Worm (Caenorhabditis elegans) whole organism, mixed stage, embryonic: Measurements from ENCODE around the gene ZC84.1.

Experiments
- elt-3 ChIP-seq: fragments of 150-350 bp; optimal IDR thresholded peaks from 2 replicates; lab custom pipeline; 2014; ENCODE audit warnings: missing biosample characterization, missing genetic modification characterization
- lin-13 ChIP-seq: fragments of 150-350 bp; optimal IDR thresholded peaks from 2 replicates; lab custom pipeline; 2014; ENCODE audit warnings: missing biosample characterization, missing genetic modification characterization
- lsy-2 ChIP-seq: fragments of 150-350 bp; optimal IDR thresholded peaks from 2 replicates; lab custom pipeline; 2014; ENCODE audit warnings: missing biosample characterization, missing genetic modification characterization
- mls-2 ChIP-seq: sonication (generic microtip); optimal IDR thresholded peaks from 2 replicates; lab custom pipeline; 2016; ENCODE audit warnings: mild to moderate bottlenecking, missing genetic modification characterization, moderate library complexity, missing compliant biosample characterization
- pha-4 ChIP-seq: fragments of 150-350 bp; optimal IDR thresholded peaks from 2 replicates; lab custom pipeline; 2018; ENCODE audit warnings: missing biosample characterization, missing genetic modification reagents, missing genetic modification characterization
- tbx-8 ChIP-seq: fragments of 200-800 bp; sonication (Bioruptor generic); optimal IDR thresholded peaks from 2 replicates; lab custom pipeline; 2018; ENCODE audit warnings: mild to moderate bottlenecking, missing genetic modification characterization, moderate library complexity, missing compliant biosample characterization
- unc-39 ChIP-seq: fragments of 150-350 bp; optimal IDR thresholded peaks from 2 replicates; lab custom pipeline; 2014; ENCODE audit warnings: missing biosample characterization, missing genetic modification characterization
- unc-62 ChIP-seq: fragments of 150-350 bp; optimal IDR thresholded peaks from 2 replicates; lab custom pipeline; 2014; ENCODE audit warnings: missing biosample characterization, missing genetic modification reagents, missing genetic modification characterization

DNA sequence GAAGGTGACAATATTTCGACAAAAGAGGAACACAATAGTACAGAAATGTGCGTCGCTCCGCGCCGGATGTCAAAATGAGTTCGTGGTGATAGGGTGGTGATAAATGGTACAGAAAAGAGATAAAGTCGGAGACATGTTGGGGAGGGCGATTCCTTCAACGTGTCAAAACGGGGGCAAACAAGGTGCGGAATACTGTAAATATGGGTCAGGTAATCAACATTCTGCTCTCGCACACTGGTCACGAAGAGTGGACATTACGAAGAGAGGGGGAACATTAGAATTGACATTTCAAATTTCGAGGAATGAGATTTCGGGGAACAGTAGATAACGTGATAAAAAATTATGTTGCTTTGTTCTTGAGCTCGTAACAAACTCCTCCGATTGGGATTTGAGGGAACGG lies 6.5 kb downstream of the ZC84.1 start, which contains the start of gene ZC84.6:
- TF ChIP-seq mls-2 = no peak
- no peak for TF ChIP-seq pha-4 (tag; lab: Kevin White, UChicago)
- no peak for TF ChIP-seq tbx-8 (GFP tag; lab: Kevin White, UChicago)
- no peak for TF ChIP-seq unc-39 (tag; lab: Kevin White, UChicago)
- no peak for TF ChIP-seq lsy-2 (tag; lab: Kevin White, UChicago)
- TF ChIP-seq lin-13 = no peak
- TF ChIP-seq unc-62 (GFP tag; lab: Kevin White, UChicago) = no peak
- no peak for TF ChIP-seq elt-3 (tag; lab: Kevin White, UChicago)
